Fruit fly (Drosophila melanogaster) whole organism, larva: Measurements from ENCODE around the gene CG1273.

Experiments
- noc ChIP-seq: fragments of 200-800 bp; sonication (Bioruptor generic); optimal IDR thresholded peaks from 3 replicates; lab custom pipeline; 2019; ENCODE audit warnings: missing biosample characterization, mild to moderate bottlenecking, missing genetic modification characterization, moderate library complexity

Gene CG1273

DNA sequence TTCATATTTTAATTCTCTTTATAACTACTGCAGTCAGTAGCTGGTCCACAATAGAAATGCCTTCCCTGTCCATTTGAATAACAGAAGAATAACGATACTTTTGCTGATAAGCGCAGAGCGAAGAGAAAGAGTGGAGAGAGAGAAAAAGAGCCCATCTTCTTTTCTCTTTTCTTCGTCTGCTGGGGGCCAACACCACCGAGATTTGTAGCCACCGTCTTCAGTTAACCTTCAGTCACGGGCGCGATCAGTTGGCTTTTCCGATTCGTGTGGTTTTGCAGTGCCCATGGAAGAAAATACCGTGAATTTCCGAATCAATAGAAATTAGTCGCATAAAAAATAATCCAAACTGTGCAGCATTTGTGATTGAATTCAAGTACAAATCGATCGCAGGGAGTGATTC lies at the start of gene CG1273:
CG1273 (plus strand) TSS at position 218 of the 400 bp plus-strand sequence.
- TF ChIP-seq noc (tag; lab: Kevin White, UChicago) = no peak

DNA sequence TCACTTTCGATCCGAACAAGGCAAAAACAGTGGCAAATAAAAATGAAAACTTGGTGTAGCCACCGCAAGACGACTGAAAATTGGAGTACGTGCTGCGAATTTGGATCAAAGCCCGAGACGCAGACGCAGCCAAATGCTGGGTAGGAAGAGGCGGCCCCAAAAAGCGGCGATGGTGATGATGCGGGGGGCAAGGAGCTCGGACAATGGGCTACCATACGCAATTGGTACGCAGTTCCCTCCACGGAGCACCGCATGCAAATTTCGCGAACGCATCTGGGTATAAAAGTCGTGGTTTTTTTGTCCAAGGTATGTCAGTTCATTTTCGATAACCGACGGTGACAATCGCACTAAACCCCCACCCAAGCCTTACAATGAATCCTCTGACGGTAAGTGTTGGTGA lies 48.4 kb upstream of the CG1273 start, which contains the start of gene Cpr64Ad:
Cpr64Ad (plus strand) TSS at position 301 of the 400 bp plus-strand sequence.
- no peak for TF ChIP-seq noc (tag; lab: Kevin White, UChicago)

dm6 chr3L:4219291-4220228 lies 44.0 kb upstream of the CG1273 start:
- no peak for TF ChIP-seq noc (tag; lab: Kevin White, UChicago)

DNA sequence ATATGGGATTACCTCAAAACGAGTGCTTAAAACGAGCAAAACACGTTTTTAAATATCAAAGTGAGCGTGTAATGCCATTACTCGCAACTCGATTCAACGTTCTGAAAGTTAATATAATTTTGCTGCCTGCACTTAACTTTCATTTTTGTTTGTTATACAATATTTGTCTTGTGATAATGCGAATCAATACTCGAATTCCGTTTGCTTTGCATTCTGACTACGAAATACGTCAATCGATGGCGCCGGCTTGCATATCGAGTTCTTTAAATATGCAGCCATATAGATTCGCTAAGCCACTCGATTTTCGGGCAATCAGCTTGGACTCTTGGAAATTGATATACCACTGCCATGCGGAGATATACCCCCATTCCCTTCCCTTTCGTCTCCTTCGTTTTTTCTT lies 42.8 kb upstream of the CG1273 start:
- no peak for TF ChIP-seq noc (tag; lab: Kevin White, UChicago)

DNA sequence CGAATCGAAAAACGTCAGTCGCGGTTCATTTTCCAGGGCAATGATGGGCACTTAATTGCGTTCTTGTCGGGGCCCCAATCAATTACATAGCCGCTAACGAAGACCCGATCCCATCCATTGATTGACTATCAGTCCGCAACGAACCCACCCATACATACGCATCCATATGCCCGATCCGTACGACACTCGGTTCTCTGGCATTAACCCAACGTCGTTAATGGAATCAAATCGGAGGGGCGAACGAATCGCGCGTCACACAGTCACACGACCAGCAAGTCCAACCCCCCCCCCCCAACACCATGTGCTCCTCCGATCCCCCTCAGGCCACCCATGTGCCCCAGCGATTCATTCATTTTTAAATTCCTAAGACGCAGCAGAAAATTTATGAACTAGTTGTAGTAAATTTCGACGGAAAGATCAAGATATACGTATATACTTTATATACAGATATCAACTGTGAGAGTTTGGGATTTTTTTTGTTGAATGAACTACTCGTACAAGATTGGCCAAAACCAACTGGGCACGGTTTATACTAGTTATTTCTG lies 42.2 kb upstream of the CG1273 start:
- peak; percentile 74 for TF ChIP-seq noc (tag; lab: Kevin White, UChicago)

- peak; percentile 41 for TF ChIP-seq noc (tag; lab: Kevin White, UChicago)
Measured at dm6 chr3L:4221792-4222191, 41.7 kb upstream of the CG1273 start.

dm6 chr3L:4225647-4226470 lies 37.7 kb upstream of the CG1273 start:
- TF ChIP-seq noc (tag; lab: Kevin White, UChicago) = peak; percentile 7

DNA sequence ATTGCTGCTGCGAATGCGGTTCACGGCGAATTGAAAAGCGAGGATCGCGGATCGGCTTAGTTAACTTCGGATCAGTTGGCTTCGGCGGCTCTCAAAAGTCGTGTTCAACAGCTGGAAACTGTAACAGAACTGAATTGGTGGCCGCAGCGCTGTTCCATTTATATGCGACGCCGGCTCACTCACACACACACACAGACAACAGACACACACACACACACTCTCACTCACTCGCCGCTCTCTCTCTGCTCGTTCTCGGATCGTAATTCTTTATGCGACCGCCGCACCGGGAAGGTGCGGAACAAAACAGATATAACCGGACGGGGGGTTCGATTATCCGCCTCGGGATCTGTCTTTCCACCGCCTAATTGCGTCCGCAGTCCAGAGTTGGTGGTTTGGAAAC lies 36.4 kb upstream of the CG1273 start, which contains the start of gene CG46460:
CG46460 (minus strand) TSS at position 139 of the 400 bp plus-strand sequence.
- TF ChIP-seq noc (tag; lab: Kevin White, UChicago) = no peak

DNA sequence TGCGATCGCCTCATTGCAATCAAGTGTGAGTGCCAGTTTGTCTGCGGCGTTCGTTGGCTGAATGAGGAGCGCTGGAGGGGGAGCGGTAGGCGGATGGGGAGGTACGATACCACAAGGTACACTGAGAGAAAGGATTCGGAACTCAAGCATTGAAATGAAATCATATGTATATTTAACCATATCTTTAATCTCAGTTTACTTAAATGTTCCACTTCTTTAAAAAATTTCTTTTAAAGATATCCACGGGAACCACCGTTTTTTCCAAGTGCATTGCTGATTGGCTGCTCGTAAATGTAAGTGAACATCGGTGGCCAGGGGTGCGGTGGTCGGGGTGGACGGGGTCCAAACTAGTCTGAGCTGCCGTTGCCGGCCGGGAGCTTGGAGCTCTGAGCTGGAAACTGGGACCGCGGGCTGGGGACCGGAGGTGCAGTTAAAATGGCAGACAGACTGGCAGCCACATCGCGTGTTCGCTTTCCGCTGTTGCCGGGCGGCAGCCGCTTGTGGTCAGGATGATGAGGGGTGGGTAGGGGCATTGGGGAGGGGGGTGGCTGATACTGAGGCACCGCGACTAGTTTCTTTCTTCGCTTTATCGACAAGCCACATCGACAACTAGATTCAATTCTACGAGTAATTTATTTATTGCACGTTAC lies 35.2 kb upstream of the CG1273 start:
- no peak for TF ChIP-seq noc (tag; lab: Kevin White, UChicago)

DNA sequence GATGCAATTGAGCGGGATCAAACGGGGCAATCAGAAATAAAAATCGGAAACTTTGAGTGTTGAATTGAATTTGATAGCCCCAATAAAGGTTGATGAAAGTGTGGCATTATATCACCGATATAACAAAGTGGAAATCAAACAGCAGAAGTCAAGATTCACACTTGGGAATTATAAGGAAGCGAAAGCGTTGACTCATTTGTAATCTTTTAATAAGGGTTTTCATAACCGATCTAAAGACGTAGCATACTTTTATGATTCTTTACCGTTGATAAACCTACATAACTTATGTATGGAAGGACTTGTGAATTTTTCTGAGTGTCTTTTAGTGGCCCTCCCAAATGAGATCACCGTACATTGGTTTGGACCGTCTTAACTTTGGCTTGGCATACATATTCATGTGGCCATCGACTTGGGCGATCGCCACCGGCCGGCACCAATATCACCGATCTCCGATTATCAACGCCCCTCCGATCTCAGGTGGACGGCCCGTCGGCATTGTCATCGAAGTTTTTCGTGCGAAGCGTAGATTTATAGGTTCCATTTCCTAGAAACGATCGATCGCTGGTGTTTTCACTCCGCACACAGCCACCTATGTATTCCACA lies 34.1 kb upstream of the CG1273 start:
- TF ChIP-seq noc (tag; lab: Kevin White, UChicago) = no peak

DNA sequence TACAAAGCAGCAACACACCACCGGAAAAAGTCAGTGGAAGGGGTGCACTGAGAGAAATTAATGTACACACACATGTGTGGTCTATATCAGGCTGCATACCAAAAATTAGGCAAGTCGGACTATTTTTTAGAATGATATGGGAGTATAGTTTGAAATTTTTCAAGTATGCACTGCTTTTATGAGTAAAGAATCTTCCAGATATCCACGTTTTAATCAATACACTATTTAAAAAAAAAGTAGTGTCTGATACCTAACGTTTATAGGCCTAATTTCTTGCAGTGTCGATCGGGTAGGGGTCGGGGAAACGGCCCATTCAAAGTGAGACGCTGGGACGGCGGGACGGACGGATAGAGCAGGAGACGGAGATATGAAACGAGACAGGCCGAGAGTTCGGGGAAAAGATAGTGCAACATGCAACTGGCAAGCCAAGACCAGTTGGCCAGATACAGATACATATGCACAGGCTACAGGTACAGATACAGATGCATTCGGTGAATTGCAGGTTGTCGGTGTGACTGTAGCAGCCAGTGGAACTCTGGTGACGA lies 33.1 kb upstream of the CG1273 start:
- TF ChIP-seq noc (tag; lab: Kevin White, UChicago) = no peak

DNA sequence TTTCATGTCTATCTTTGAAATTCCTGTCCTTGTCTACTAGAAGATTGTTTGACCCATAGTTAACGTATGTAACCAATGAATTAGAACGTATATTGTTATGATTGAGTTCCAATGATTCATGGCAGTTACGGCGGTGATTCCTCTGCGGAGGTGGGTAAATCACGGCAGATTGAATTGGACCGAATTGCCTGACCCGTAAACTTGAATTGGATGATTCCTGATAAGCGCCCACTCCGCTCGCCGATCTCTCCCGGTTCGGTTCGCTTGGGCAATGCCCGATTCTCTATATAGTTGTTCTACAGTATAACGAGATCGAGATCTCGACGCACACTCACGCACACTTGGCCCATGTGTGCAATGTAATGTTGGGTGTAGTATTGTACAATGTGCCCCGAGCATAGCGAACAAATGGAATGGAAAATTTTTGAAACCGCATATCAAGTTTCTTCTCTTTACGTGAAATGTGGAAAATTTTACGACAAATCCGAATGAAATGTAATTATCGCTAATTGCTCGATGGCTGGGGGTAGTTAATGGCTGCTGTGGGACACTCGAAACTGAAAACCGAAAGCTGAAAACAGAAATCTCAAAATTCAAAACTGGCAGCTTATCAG lies 32.0 kb upstream of the CG1273 start:
- TF ChIP-seq noc (tag; lab: Kevin White, UChicago) = no peak

- no peak for TF ChIP-seq noc (tag; lab: Kevin White, UChicago)
Measured at dm6 chr3L:4232227-4232626, 31.3 kb upstream of the CG1273 start.

- peak; percentile 50 for TF ChIP-seq noc (tag; lab: Kevin White, UChicago)
Measured at dm6 chr3L:4232724-4233367, 30.7 kb upstream of the CG1273 start.
